Worm (Caenorhabditis elegans): ENCODE results near the gene arp-6.

Gene arp-6

ce11 chrII:8050477-8050876, 13.3 kb upstream of the arp-6 start, which contains the start of gene mtre-1:
Gene mtre-1 (minus strand): TSS chrII:8050577.
- TF ChIP-seq nfya-2 (GFP tag; IDR thresholded peaks at IDR 0.05) (no peak), dox-1 (GFP tag; IDR thresholded peaks at IDR 0.05) (no peak), lin-40 (tag; optimal IDR thresholded peaks at IDR 0.05) (no peak), nhr-179 (tag; optimal IDR thresholded peaks at IDR 0.05) (no peak), lsl-1 (GFP tag; optimal IDR thresholded peaks at IDR 0.05) (no peak), lin-35 (GFP tag; optimal IDR thresholded peaks at IDR 0.05) (no peak), nhr-90 (tag; optimal IDR thresholded peaks at IDR 0.05) (no peak)

ce11 chrII:8047264-8047663, 10.1 kb upstream of the arp-6 start, which contains the start of gene apn-1:
Gene apn-1 (plus strand): TSS chrII:8047564.
- TF ChIP-seq cebp-1 (GFP tag; IDR thresholded peaks at IDR 0.05) (no peak), cebp-1 (tag; optimal IDR thresholded peaks at IDR 0.05) (no peak), ceh-40 (GFP tag; IDR thresholded peaks at IDR 0.05) (no peak), snpc-1.1 (tag; optimal IDR thresholded peaks at IDR 0.05; ENCODE audit: insufficient read depth) (no peak), ama-1 (optimal IDR thresholded peaks at IDR 0.05) (no peak), ama-1 (GFP tag; optimal IDR thresholded peaks at IDR 0.05) (peak in 1 of 2 experiments; percentile 13), madf-6 (GFP tag; IDR thresholded peaks at IDR 0.05) (no peak), egrh-3 (GFP tag; IDR thresholded peaks at IDR 0.05) (no peak), hmg-20 (GFP tag; IDR thresholded peaks at IDR 0.05) (no peak), ztf-26 (tag; optimal IDR thresholded peaks at IDR 0.05) (no peak)

ce11 chrII:8042289-8042688, 5.1 kb upstream of the arp-6 start, which contains the start of gene T05H10.1:
Gene T05H10.1 (plus strand): TSS chrII:8042589.
- TF ChIP-seq aptf-2 (GFP tag; conservative IDR thresholded peaks at IDR 0.05): no peak
- TF ChIP-seq ceh-27 (GFP tag; optimal IDR thresholded peaks at IDR 0.05): no peak
- TF ChIP-seq zfh-2 (GFP tag; conservative IDR thresholded peaks at IDR 0.05): 0 out of 2 replicates have a peak, but pooled peaks have one; percentile 32

- TF ChIP-seq sea-2 (GFP tag; IDR thresholded peaks at IDR 0.05): no peak
- TF ChIP-seq tbx-9 (tag; optimal IDR thresholded peaks at IDR 0.05; ENCODE audit: borderline replicate concordance): no peak
- TF ChIP-seq hmg-1.2 (GFP tag; IDR thresholded peaks at IDR 0.05): peak; percentile 18; the same call in 1 of the 2 replicates
- no peak for TF ChIP-seq Y56A3A.18 (GFP tag; IDR thresholded peaks at IDR 0.05)
- TF ChIP-seq atf-7 (tag; optimal IDR thresholded peaks at IDR 0.05): no peak
- peak; percentile 95 for TF ChIP-seq attf-3 (GFP tag; conservative IDR thresholded peaks at IDR 0.05)
- TF ChIP-seq cebp-1 (GFP tag; IDR thresholded peaks at IDR 0.05): no peak
- peak; percentile 16 for TF ChIP-seq cebp-1 (tag; optimal IDR thresholded peaks at IDR 0.05)
- peak; percentile 54 for TF ChIP-seq attf-5 (GFP tag; optimal IDR thresholded peaks at IDR 0.05)
- no peak for TF ChIP-seq B0035.1 (tag; optimal IDR thresholded peaks at IDR 0.05)
These were observed 4.5 kb upstream of the arp-6 start for ce11 chrII:8041642-8042041.

ce11 chrII:8039416-8039815, 2.3 kb upstream of the arp-6 start, which contains the start of the genes ubh-4 and algn-6:
Gene ubh-4 (minus strand): TSS chrII:8039597.
Gene algn-6 (plus strand): TSS chrII:8039802.
- no peak for TF ChIP-seq F57A8.1 (GFP tag; optimal IDR thresholded peaks at IDR 0.05)
- no peak for TF ChIP-seq T07F8.4 (tag; optimal IDR thresholded peaks at IDR 0.05)
- TF ChIP-seq mes-4 (tag; optimal IDR thresholded peaks at IDR 0.05): no peak
- TF ChIP-seq hmg-20 (GFP tag; IDR thresholded peaks at IDR 0.05): no peak
- no peak for TF ChIP-seq F55B11.4 (tag; optimal IDR thresholded peaks at IDR 0.05; ENCODE audit: borderline replicate concordance, insufficient read depth)
- TF ChIP-seq sptf-2 (GFP tag; optimal IDR thresholded peaks at IDR 0.05): no peak
- peak; percentile 61; the same call in 1 of the 2 replicates for TF ChIP-seq madf-3 (GFP tag; IDR thresholded peaks at IDR 0.05)
- TF ChIP-seq Y53G8AR.9 (GFP tag; conservative IDR thresholded peaks at IDR 0.05): no peak
- TF ChIP-seq unc-62 (GFP tag; optimal IDR thresholded peaks at IDR 0.05): no peak
- no peak for TF ChIP-seq F49E8.2 (tag; optimal IDR thresholded peaks at IDR 0.05; ENCODE audit: insufficient read depth)
- TF ChIP-seq ccch-3 (GFP tag; optimal IDR thresholded peaks at IDR 0.05): no peak
- TF ChIP-seq ztf-28 (GFP tag; IDR thresholded peaks at IDR 0.05): 0 out of 2 replicates have a peak, but pooled peaks have one; percentile 60
- peak; percentile 21; the same call in 1 of the 2 replicates for TF ChIP-seq egrh-3 (GFP tag; IDR thresholded peaks at IDR 0.05)
- TF ChIP-seq somi-1 (GFP tag; optimal IDR thresholded peaks at IDR 0.05): no peak
- TF ChIP-seq die-1 (tag; optimal IDR thresholded peaks at IDR 0.05): no peak
- peak; percentile 87 for TF ChIP-seq attf-5 (GFP tag; optimal IDR thresholded peaks at IDR 0.05)
- TF ChIP-seq aptf-2 (GFP tag; conservative IDR thresholded peaks at IDR 0.05): peak; percentile 31; the same call in 1 of the 2 replicates
- TF ChIP-seq zfh-2 (GFP tag; conservative IDR thresholded peaks at IDR 0.05): no peak
- TF ChIP-seq F52B5.7 (tag; optimal IDR thresholded peaks at IDR 0.05): no peak
